Worm (Caenorhabditis elegans) whole organism, mixed stage, embryonic: ENCODE results near the gene Y116A8C.467.

Source experiments
- M03D4.4 ChIP-seq: sonication (generic microtip); optimal IDR thresholded peaks from 2 replicates; lab custom pipeline; 2017; ENCODE audit warnings: mild to moderate bottlenecking, missing genetic modification characterization, missing compliant biosample characterization
- bed-3 ChIP-seq: fragments of 200-800 bp; sonication (Bioruptor generic); optimal IDR thresholded peaks from 3 replicates; lab custom pipeline; 2018; ENCODE audit warnings: mild to moderate bottlenecking, missing genetic modification characterization, moderate library complexity, missing compliant biosample characterization
- ceh-39 ChIP-seq: fragments of 150-350 bp; optimal IDR thresholded peaks from 2 replicates; lab custom pipeline; 2014; ENCODE audit warnings: missing biosample characterization, missing genetic modification characterization
- ceh-43 ChIP-seq: fragments of 200-800 bp; sonication (Bioruptor generic); optimal IDR thresholded peaks from 2 replicates; lab custom pipeline; 2018; ENCODE audit warnings: mild to moderate bottlenecking, missing genetic modification characterization, moderate library complexity, missing compliant biosample characterization
- ceh-83 ChIP-seq: fragments of 200-800 bp; sonication (Bioruptor generic); optimal IDR thresholded peaks from 2 replicates; lab custom pipeline; 2018; ENCODE audit warnings: mild to moderate bottlenecking, missing genetic modification characterization, missing compliant biosample characterization
- ces-1 ChIP-seq: fragments of 150-350 bp; optimal IDR thresholded peaks from 2 replicates; lab custom pipeline; 2014; ENCODE audit warnings: missing biosample characterization, missing genetic modification reagents, missing genetic modification characterization
- cnd-1 ChIP-seq: fragments of 200-800 bp; sonication (Bioruptor generic); optimal IDR thresholded peaks from 2 replicates; lab custom pipeline; 2018; ENCODE audit warnings: mild to moderate bottlenecking, missing genetic modification characterization, missing compliant biosample characterization
- drap-1 ChIP-seq: fragments of 200-800 bp; sonication (Bioruptor generic); optimal IDR thresholded peaks from 3 replicates; lab custom pipeline; 2018; ENCODE audit warnings: mild to moderate bottlenecking, missing genetic modification characterization, missing compliant biosample characterization
- elt-1 ChIP-seq: sonication (generic microtip); optimal IDR thresholded peaks from 2 replicates; lab custom pipeline; 2017; ENCODE audit warnings: missing genetic modification characterization, mild to moderate bottlenecking, missing compliant biosample characterization, antibody characterized with exemption, moderate library complexity, borderline replicate concordance; ENCODE audit not compliant: insufficient read depth
- elt-3 ChIP-seq: fragments of 150-350 bp; optimal IDR thresholded peaks from 2 replicates; lab custom pipeline; 2014; ENCODE audit warnings: missing biosample characterization, missing genetic modification characterization
- flh-1 ChIP-seq: fragments of 200-800 bp; sonication (Bioruptor generic); optimal IDR thresholded peaks from 2 replicates; lab custom pipeline; 2018; ENCODE audit warnings: mild to moderate bottlenecking, missing genetic modification characterization, moderate library complexity, missing compliant biosample characterization
- ham-2 ChIP-seq: fragments of 200-800 bp; sonication (Bioruptor generic); optimal IDR thresholded peaks from 2 replicates; lab custom pipeline; 2018; ENCODE audit warnings: mild to moderate bottlenecking, missing genetic modification characterization, missing compliant biosample characterization
- lin-13 ChIP-seq: fragments of 150-350 bp; optimal IDR thresholded peaks from 2 replicates; lab custom pipeline; 2014; ENCODE audit warnings: missing biosample characterization, missing genetic modification characterization
- lin-32 ChIP-seq: fragments of 200-800 bp; sonication (Bioruptor generic); optimal IDR thresholded peaks from 2 replicates; lab custom pipeline; 2018; ENCODE audit warnings: mild to moderate bottlenecking, missing genetic modification characterization, missing compliant biosample characterization
- lsy-2 ChIP-seq: fragments of 150-350 bp; optimal IDR thresholded peaks from 2 replicates; lab custom pipeline; 2014; ENCODE audit warnings: missing biosample characterization, missing genetic modification characterization
- mep-1 ChIP-seq: fragments of 150-350 bp; optimal IDR thresholded peaks from 2 replicates; lab custom pipeline; 2017; ENCODE audit warnings: missing biosample characterization, missing genetic modification reagents, missing genetic modification characterization, inconsistent platforms
- mls-2 ChIP-seq: sonication (generic microtip); optimal IDR thresholded peaks from 2 replicates; lab custom pipeline; 2016; ENCODE audit warnings: mild to moderate bottlenecking, missing genetic modification characterization, moderate library complexity, missing compliant biosample characterization
- nhr-12 ChIP-seq: fragments of 150-350 bp; optimal IDR thresholded peaks from 2 replicates; lab custom pipeline; 2014; ENCODE audit warnings: missing biosample characterization, missing genetic modification characterization
- nhr-2 ChIP-seq: fragments of 150-350 bp; optimal IDR thresholded peaks from 2 replicates; lab custom pipeline; 2014; ENCODE audit warnings: missing biosample characterization, missing genetic modification characterization
- nhr-28 ChIP-seq: fragments of 150-350 bp; optimal IDR thresholded peaks from 2 replicates; lab custom pipeline; 2014; ENCODE audit warnings: missing biosample characterization, missing genetic modification characterization
- nhr-76 ChIP-seq: sonication (generic microtip); optimal IDR thresholded peaks from 2 replicates; lab custom pipeline; 2017; ENCODE audit warnings: missing biosample characterization, missing genetic modification characterization
- pha-4 ChIP-seq: fragments of 150-350 bp; optimal IDR thresholded peaks from 2 replicates; lab custom pipeline; 2018; ENCODE audit warnings: missing biosample characterization, missing genetic modification reagents, missing genetic modification characterization
- sptf-1 ChIP-seq: sonication (generic microtip); optimal IDR thresholded peaks from 2 replicates; lab custom pipeline; 2017; ENCODE audit warnings: mild to moderate bottlenecking, missing genetic modification characterization, moderate library complexity, missing compliant biosample characterization
- tbx-8 ChIP-seq: fragments of 200-800 bp; sonication (Bioruptor generic); optimal IDR thresholded peaks from 2 replicates; lab custom pipeline; 2018; ENCODE audit warnings: mild to moderate bottlenecking, missing genetic modification characterization, moderate library complexity, missing compliant biosample characterization
- unc-39 ChIP-seq: fragments of 150-350 bp; optimal IDR thresholded peaks from 2 replicates; lab custom pipeline; 2014; ENCODE audit warnings: missing biosample characterization, missing genetic modification characterization
- unc-62 ChIP-seq: fragments of 150-350 bp; optimal IDR thresholded peaks from 2 replicates; lab custom pipeline; 2014; ENCODE audit warnings: missing biosample characterization, missing genetic modification reagents, missing genetic modification characterization
- zip-8 ChIP-seq: fragments of 150-350 bp; optimal IDR thresholded peaks from 2 replicates; lab custom pipeline; 2014; ENCODE audit warnings: missing biosample characterization, missing genetic modification characterization
- ztf-11 ChIP-seq: fragments of 150-350 bp; optimal IDR thresholded peaks from 2 replicates; lab custom pipeline; 2014; ENCODE audit warnings: missing biosample characterization, missing genetic modification characterization

The Y116A8C.467 gene

ce11 chrIV:17108200-17108599 is 44.6 kb upstream of the Y116A8C.467 start:
- peak; percentile 64 for TF ChIP-seq cnd-1 (tag; lab: Kevin White, UChicago)
- TF ChIP-seq lin-32 (GFP tag; lab: Kevin White, UChicago) = no peak
- peak; percentile 30 for TF ChIP-seq ceh-83
- no peak for TF ChIP-seq elt-1 (tag; lab: Kevin White, UChicago)
- no peak for TF ChIP-seq M03D4.4 (tag; lab: Kevin White, UChicago)

DNA sequence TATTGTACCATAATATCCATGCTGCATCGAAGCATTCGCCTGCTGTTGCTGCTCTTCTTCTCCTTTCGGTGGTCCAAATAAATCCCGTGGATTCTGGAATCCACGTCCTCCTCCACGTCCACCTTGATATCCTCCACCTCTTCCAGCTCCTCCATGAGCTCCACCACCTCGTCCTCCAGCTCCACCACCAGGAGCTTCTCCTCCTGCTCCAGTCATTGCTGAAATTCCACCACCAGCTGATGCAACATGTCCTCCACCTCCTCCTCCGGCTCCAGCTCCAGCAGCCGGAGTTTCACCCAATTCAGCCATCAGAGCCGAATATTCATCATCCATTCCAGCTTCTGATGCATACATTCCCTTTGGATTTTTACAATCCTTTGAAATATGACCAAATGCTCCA is 42.0 kb upstream of the Y116A8C.467 start:
- no peak for TF ChIP-seq M03D4.4 (tag; lab: Kevin White, UChicago)
- TF ChIP-seq nhr-28 (tag; lab: Kevin White, UChicago) = no peak
- no peak for TF ChIP-seq elt-3 (tag; lab: Kevin White, UChicago)
- TF ChIP-seq tbx-8 = no peak
- TF ChIP-seq mls-2 = no peak
- TF ChIP-seq ceh-43 (GFP tag; lab: Kevin White, UChicago) = no peak
- no peak for TF ChIP-seq nhr-12 (tag; lab: Kevin White, UChicago)
- no peak for TF ChIP-seq ceh-83
- no peak for TF ChIP-seq lin-32 (GFP tag; lab: Kevin White, UChicago)
- TF ChIP-seq ceh-39 (tag; lab: Kevin White, UChicago) = no peak
- no peak for TF ChIP-seq elt-1 (tag; lab: Kevin White, UChicago)
- TF ChIP-seq unc-39 (tag; lab: Kevin White, UChicago) = no peak
- no peak for TF ChIP-seq ces-1 (GFP tag; lab: Kevin White, UChicago)
- no peak for TF ChIP-seq ham-2 (GFP tag; lab: Kevin White, UChicago)
- TF ChIP-seq pha-4 (tag; lab: Kevin White, UChicago) = no peak

ce11 chrIV:17104157-17104872 is 40.7 kb upstream of the Y116A8C.467 start:
- no peak for TF ChIP-seq lin-13 (tag; lab: Kevin White, UChicago)

ce11 chrIV:17103615-17104014 is 40.0 kb upstream of the Y116A8C.467 start, which contains the start of gene Y116A8C.30:
Gene Y116A8C.30 (minus strand): TSS chrIV:17103715.
- TF ChIP-seq tbx-8 (no peak), nhr-2 (tag; lab: Kevin White, UChicago) (peak; percentile 22), flh-1 (no peak), elt-1 (tag; lab: Kevin White, UChicago) (no peak), sptf-1 (tag; lab: Kevin White, UChicago) (no peak), unc-62 (GFP tag; lab: Kevin White, UChicago) (no peak), bed-3 (GFP tag; lab: Kevin White, UChicago) (no peak), ceh-83 (no peak), unc-39 (tag; lab: Kevin White, UChicago) (no peak)

DNA sequence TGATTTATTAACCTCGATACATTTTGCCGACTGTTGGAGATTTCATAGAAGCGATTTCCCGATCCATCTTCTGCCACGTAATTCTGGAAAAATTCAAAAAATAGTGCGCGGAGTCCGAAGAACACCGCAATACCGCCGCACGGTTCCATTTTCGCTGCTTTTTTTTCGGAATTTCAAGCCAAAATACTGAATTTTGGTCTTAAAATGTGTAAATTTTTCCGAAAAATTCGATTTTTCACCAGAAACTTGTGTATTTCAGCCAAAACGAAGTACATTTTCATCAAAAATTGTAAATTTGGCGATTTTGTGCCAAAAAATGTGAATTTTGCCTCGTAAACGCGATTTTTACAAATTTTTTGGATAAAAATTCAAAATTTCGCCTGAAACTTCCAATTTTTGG is 39.5 kb upstream of the Y116A8C.467 start:
- TF ChIP-seq bed-3 (GFP tag; lab: Kevin White, UChicago) (no peak), nhr-28 (tag; lab: Kevin White, UChicago) (no peak), ceh-43 (GFP tag; lab: Kevin White, UChicago) (no peak), sptf-1 (tag; lab: Kevin White, UChicago) (no peak)

ce11 chrIV:17100628-17101338 is 37.2 kb upstream of the Y116A8C.467 start:
- TF ChIP-seq nhr-2 (tag; lab: Kevin White, UChicago) (no peak), unc-62 (GFP tag; lab: Kevin White, UChicago) (no peak), lin-13 (tag; lab: Kevin White, UChicago) (no peak), sptf-1 (tag; lab: Kevin White, UChicago) (no peak), zip-8 (tag; lab: Kevin White, UChicago) (no peak), ces-1 (GFP tag; lab: Kevin White, UChicago) (no peak), drap-1 (GFP tag; lab: Kevin White, UChicago) (no peak), mep-1 (tag; lab: Kevin White, UChicago) (no peak), lsy-2 (tag; lab: Kevin White, UChicago) (no peak), nhr-76 (no peak), ztf-11 (tag; lab: Kevin White, UChicago) (no peak)
